Fruit fly (Drosophila melanogaster): ENCODE results near the gene Rcd2.
A peak's percentile ranks its signal among the peaks of the same experiment; 100 is the strongest.

The Rcd2 gene

dm6 chr3L:20586024-20586423 is 45.8 kb upstream of the Rcd2 start:
- peak in 1 of 2 experiments; percentile 30 for TF ChIP-seq foxo (GFP tag; optimal IDR thresholded peaks at IDR 0.05)
- no peak for TF ChIP-seq sage (GFP tag; optimal IDR thresholded peaks at IDR 0.05)

- TF ChIP-seq woc (GFP tag; optimal IDR thresholded peaks at IDR 0.05), result no peak
Measured at dm6 chr3L:20583919-20584318, 43.7 kb upstream of the Rcd2 start.

dm6 chr3L:20582354-20582753 is 42.1 kb upstream of the Rcd2 start:
- TF ChIP-seq Jra (GFP tag; optimal IDR thresholded peaks at IDR 0.05) (no peak), Sp1 (GFP tag; optimal IDR thresholded peaks at IDR 0.05) (peak; percentile 19), woc (GFP tag; optimal IDR thresholded peaks at IDR 0.05) (no peak), sage (GFP tag; optimal IDR thresholded peaks at IDR 0.05) (no peak), CG9705 (GFP tag; optimal IDR thresholded peaks at IDR 0.05) (no peak), foxo (GFP tag; optimal IDR thresholded peaks at IDR 0.05) (peak in 1 of 2 experiments; percentile 13), psq (GFP tag; optimal IDR thresholded peaks at IDR 0.05) (peak; percentile 3), Hr78 (GFP tag; optimal IDR thresholded peaks at IDR 0.05) (no peak), HLH106 (tag; optimal IDR thresholded peaks at IDR 0.05) (peak; percentile 33), ey (GFP tag; optimal IDR thresholded peaks at IDR 0.05) (no peak), OdsH (GFP tag; optimal IDR thresholded peaks at IDR 0.05) (no peak), h (GFP tag; optimal IDR thresholded peaks at IDR 0.05) (peak; percentile 20), dl (GFP tag; optimal IDR thresholded peaks at IDR 0.05; ENCODE audit: insufficient read depth in 1 of 2, partially characterized antibody in 2 of 2) (no peak), CrebA (GFP tag; optimal IDR thresholded peaks at IDR 0.05; ENCODE audit: borderline replicate concordance) (no peak), fru (GFP tag; optimal IDR thresholded peaks at IDR 0.05) (peak; percentile 26), tai (GFP tag; optimal IDR thresholded peaks at IDR 0.05) (no peak), Abd-B (GFP tag; optimal IDR thresholded peaks at IDR 0.05) (no peak), N (GFP tag; optimal IDR thresholded peaks at IDR 0.05) (no peak), Dfd (GFP tag; optimal IDR thresholded peaks at IDR 0.05) (no peak), rgr (GFP tag; optimal IDR thresholded peaks at IDR 0.05) (no peak), brk (GFP tag; optimal IDR thresholded peaks at IDR 0.05) (no peak), Mio (GFP tag; optimal IDR thresholded peaks at IDR 0.05) (no peak), Hr83 (GFP tag; optimal IDR thresholded peaks at IDR 0.05; ENCODE audit: poor library complexity, severe bottlenecking) (no peak)

dm6 chr3L:20580614-20581013 is 40.4 kb upstream of the Rcd2 start:
- TF ChIP-seq Hnf4 (GFP tag; optimal IDR thresholded peaks at IDR 0.05), result no peak
- TF ChIP-seq br (GFP tag; optimal IDR thresholded peaks at IDR 0.05), result no peak
- no peak for TF ChIP-seq brk (GFP tag; optimal IDR thresholded peaks at IDR 0.05)
- no peak for TF ChIP-seq lola (GFP tag; optimal IDR thresholded peaks at IDR 0.05)
- no peak for TF ChIP-seq Sp1 (GFP tag; optimal IDR thresholded peaks at IDR 0.05)
- no peak for TF ChIP-seq OdsH (GFP tag; optimal IDR thresholded peaks at IDR 0.05)
- no peak for TF ChIP-seq dsf (GFP tag; optimal IDR thresholded peaks at IDR 0.05; ENCODE audit: borderline replicate concordance)
- no peak for TF ChIP-seq Dfd (GFP tag; optimal IDR thresholded peaks at IDR 0.05)
- TF ChIP-seq pan (optimal IDR thresholded peaks at IDR 0.05), result no peak
- no peak for TF ChIP-seq dmrt93B (GFP tag; optimal IDR thresholded peaks at IDR 0.05)
- TF ChIP-seq fru (GFP tag; optimal IDR thresholded peaks at IDR 0.05), result no peak
- no peak for TF ChIP-seq GATAd (GFP tag; optimal IDR thresholded peaks at IDR 0.05)
- no peak for TF ChIP-seq jim (GFP tag; optimal IDR thresholded peaks at IDR 0.05)
- no peak for TF ChIP-seq Dif (GFP tag; optimal IDR thresholded peaks at IDR 0.05; ENCODE audit: partially characterized antibody)
- TF ChIP-seq CrebA (GFP tag; optimal IDR thresholded peaks at IDR 0.05; ENCODE audit: borderline replicate concordance), result no peak

- no peak for TF ChIP-seq woc (GFP tag; optimal IDR thresholded peaks at IDR 0.05)
- no peak for TF ChIP-seq dl (GFP tag; optimal IDR thresholded peaks at IDR 0.05; ENCODE audit: insufficient read depth in 1 of 2, partially characterized antibody in 2 of 2)
- no peak for TF ChIP-seq sage (GFP tag; optimal IDR thresholded peaks at IDR 0.05)
- no peak for TF ChIP-seq HLH106 (tag; optimal IDR thresholded peaks at IDR 0.05)
- no peak for TF ChIP-seq Rel (GFP tag; optimal IDR thresholded peaks at IDR 0.05)
- no peak for TF ChIP-seq Rel (tag; optimal IDR thresholded peaks at IDR 0.05)
- no peak for TF ChIP-seq Sp1 (GFP tag; optimal IDR thresholded peaks at IDR 0.05)
- no peak for TF ChIP-seq Dfd (GFP tag; optimal IDR thresholded peaks at IDR 0.05)
- TF ChIP-seq jim (GFP tag; optimal IDR thresholded peaks at IDR 0.05), result no peak
- no peak for TF ChIP-seq GATAd (GFP tag; optimal IDR thresholded peaks at IDR 0.05)
- TF ChIP-seq CG32264 (GFP tag; optimal IDR thresholded peaks at IDR 0.05), result no peak
- TF ChIP-seq h (GFP tag; optimal IDR thresholded peaks at IDR 0.05), result no peak
- no peak for TF ChIP-seq dsf (GFP tag; optimal IDR thresholded peaks at IDR 0.05; ENCODE audit: borderline replicate concordance)
- TF ChIP-seq Hr78 (GFP tag; optimal IDR thresholded peaks at IDR 0.05), result no peak
- no peak for TF ChIP-seq Abd-B (GFP tag; optimal IDR thresholded peaks at IDR 0.05)
- TF ChIP-seq Vsx2 (GFP tag; optimal IDR thresholded peaks at IDR 0.05; ENCODE audit: partially characterized antibody), result no peak
Measured at dm6 chr3L:20576504-20576903, 36.3 kb upstream of the Rcd2 start.
